Worm (Caenorhabditis elegans): ENCODE results near the gene K08D12.4.

Gene K08D12.4

ce11 chrIV:1687151-1687550 lies 19.9 kb upstream of the K08D12.4 start:
- TF ChIP-seq sem-2 (GFP tag; optimal IDR thresholded peaks at IDR 0.05) (no peak), tbx-8 (GFP tag; optimal IDR thresholded peaks at IDR 0.05) (peak; percentile 34), sptf-1 (tag; optimal IDR thresholded peaks at IDR 0.05) (peak; percentile 70), nhr-2 (tag; optimal IDR thresholded peaks at IDR 0.05) (no peak), nhr-76 (tag; optimal IDR thresholded peaks at IDR 0.05) (no peak), unc-62 (GFP tag; optimal IDR thresholded peaks at IDR 0.05) (no peak), flh-1 (GFP tag; optimal IDR thresholded peaks at IDR 0.05) (no peak), lin-32 (GFP tag; optimal IDR thresholded peaks at IDR 0.05) (peak; percentile 8), cnd-1 (tag; optimal IDR thresholded peaks at IDR 0.05) (peak; percentile 18), mls-2 (tag; optimal IDR thresholded peaks at IDR 0.05) (no peak), M03D4.4 (tag; optimal IDR thresholded peaks at IDR 0.05) (peak; percentile 6)

- TF ChIP-seq ces-1 (GFP tag; optimal IDR thresholded peaks at IDR 0.05) (peak; percentile 63), flh-1 (GFP tag; optimal IDR thresholded peaks at IDR 0.05) (no peak)
These were observed 15.4 kb upstream of the K08D12.4 start for ce11 chrIV:1691651-1692050.

ce11 chrIV:1699599-1699998 lies 7.5 kb upstream of the K08D12.4 start, which contains the start of gene bus-2:
bus-2 (plus strand) TSS chrIV:1699899.
- TF ChIP-seq ceh-39 (tag; optimal IDR thresholded peaks at IDR 0.05) (no peak), unc-120 (tag; optimal IDR thresholded peaks at IDR 0.05; ENCODE audit: poor library complexity, severe bottlenecking) (no peak), M03D4.4 (tag; optimal IDR thresholded peaks at IDR 0.05) (no peak), ceh-83 (GFP tag; optimal IDR thresholded peaks at IDR 0.05) (no peak), bed-3 (GFP tag; optimal IDR thresholded peaks at IDR 0.05) (no peak), unc-39 (tag; optimal IDR thresholded peaks at IDR 0.05) (no peak), nhr-2 (tag; optimal IDR thresholded peaks at IDR 0.05) (no peak), cnd-1 (tag; optimal IDR thresholded peaks at IDR 0.05) (no peak)

ce11 chrIV:1707960-1708359 lies 864 bp downstream of the K08D12.4 start:
- TF ChIP-seq elt-1 (tag; optimal IDR thresholded peaks at IDR 0.05; ENCODE audit: borderline replicate concordance, insufficient read depth) (no peak), lin-13 (tag; optimal IDR thresholded peaks at IDR 0.05) (no peak), sem-2 (GFP tag; optimal IDR thresholded peaks at IDR 0.05) (no peak), ham-2 (GFP tag; optimal IDR thresholded peaks at IDR 0.05) (no peak), sptf-1 (tag; optimal IDR thresholded peaks at IDR 0.05) (no peak), zip-8 (tag; optimal IDR thresholded peaks at IDR 0.05) (no peak), unc-120 (tag; optimal IDR thresholded peaks at IDR 0.05; ENCODE audit: poor library complexity, severe bottlenecking) (no peak), ceh-83 (GFP tag; optimal IDR thresholded peaks at IDR 0.05) (no peak), unc-62 (GFP tag; optimal IDR thresholded peaks at IDR 0.05) (no peak)

- TF ChIP-seq tbx-8 (GFP tag; optimal IDR thresholded peaks at IDR 0.05) (no peak), elt-3 (tag; optimal IDR thresholded peaks at IDR 0.05) (no peak)
These were observed 1.3 kb downstream of the K08D12.4 start for ce11 chrIV:1708426-1708826.

ce11 chrIV:1709002-1709401 lies 1.9 kb downstream of the K08D12.4 start:
- TF ChIP-seq ham-2 (GFP tag; optimal IDR thresholded peaks at IDR 0.05) (no peak), flh-1 (GFP tag; optimal IDR thresholded peaks at IDR 0.05) (no peak), nhr-2 (tag; optimal IDR thresholded peaks at IDR 0.05) (no peak), nhr-237 (tag; optimal IDR thresholded peaks at IDR 0.05) (no peak), lsy-2 (tag; optimal IDR thresholded peaks at IDR 0.05) (no peak), elt-1 (tag; optimal IDR thresholded peaks at IDR 0.05; ENCODE audit: borderline replicate concordance, insufficient read depth) (no peak), M03D4.4 (tag; optimal IDR thresholded peaks at IDR 0.05) (no peak), unc-39 (tag; optimal IDR thresholded peaks at IDR 0.05) (no peak), hlh-1 (tag; optimal IDR thresholded peaks at IDR 0.05) (no peak), elt-3 (tag; optimal IDR thresholded peaks at IDR 0.05) (no peak), mep-1 (tag; optimal IDR thresholded peaks at IDR 0.05) (no peak), pha-4 (tag; optimal IDR thresholded peaks at IDR 0.05) (no peak), drap-1 (GFP tag; optimal IDR thresholded peaks at IDR 0.05) (no peak), lin-32 (GFP tag; optimal IDR thresholded peaks at IDR 0.05) (no peak), nhr-12 (tag; optimal IDR thresholded peaks at IDR 0.05) (no peak)
